Fruit fly (Drosophila melanogaster) ovary, adult (tissue): Measurements from ENCODE around the gene Pisd.

Experiments
- CG17801 ChIP-seq: fragments of 200-800 bp; optimal IDR thresholded peaks from 2 replicates; lab custom pipeline; 2019; ENCODE audit warnings: missing biosample characterization, mild to moderate bottlenecking, missing genetic modification characterization, moderate library complexity; ENCODE audit not compliant: partially characterized antibody

The Pisd gene

DNA sequence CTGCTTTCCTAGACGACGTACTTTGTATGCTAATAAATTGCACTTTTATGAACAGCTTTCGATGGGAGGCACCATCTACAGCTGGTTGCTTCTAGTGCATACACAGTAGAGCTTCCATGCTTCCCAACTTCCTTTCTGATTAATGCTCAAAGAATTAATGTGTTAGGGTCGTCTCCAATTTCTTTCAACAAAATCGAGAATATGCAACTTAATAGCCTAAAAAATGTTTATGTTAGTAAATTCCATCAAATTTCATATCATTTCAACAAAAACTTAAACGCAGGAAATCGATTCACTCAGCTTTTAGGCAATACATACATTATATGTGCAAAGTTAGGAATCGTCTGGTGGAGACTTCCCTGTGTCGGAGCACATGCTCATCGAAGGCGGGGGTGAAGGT, 26.5 kb upstream of the Pisd start:
- TF ChIP-seq CG17801: no peak

DNA sequence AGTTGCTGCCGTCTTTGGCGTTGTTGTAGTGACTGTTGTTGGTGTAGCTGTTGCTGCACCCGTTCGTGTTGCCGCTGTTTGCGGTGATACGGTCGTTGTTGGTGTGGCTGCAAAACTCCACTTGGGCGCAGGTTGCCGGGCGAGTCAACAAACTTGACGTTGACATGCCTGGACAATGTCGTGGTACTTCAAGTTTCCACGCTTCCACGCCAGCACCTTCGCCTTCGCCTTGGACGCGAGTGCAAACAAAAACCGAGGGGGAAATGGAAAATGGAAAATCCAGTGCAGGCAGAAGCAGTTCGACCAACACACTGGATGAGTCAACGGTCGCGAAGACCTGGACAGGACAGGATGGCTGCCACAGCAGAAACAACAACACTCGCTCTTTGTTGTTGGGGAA, 25.9 kb upstream of the Pisd start:
- no peak for TF ChIP-seq CG17801

DNA sequence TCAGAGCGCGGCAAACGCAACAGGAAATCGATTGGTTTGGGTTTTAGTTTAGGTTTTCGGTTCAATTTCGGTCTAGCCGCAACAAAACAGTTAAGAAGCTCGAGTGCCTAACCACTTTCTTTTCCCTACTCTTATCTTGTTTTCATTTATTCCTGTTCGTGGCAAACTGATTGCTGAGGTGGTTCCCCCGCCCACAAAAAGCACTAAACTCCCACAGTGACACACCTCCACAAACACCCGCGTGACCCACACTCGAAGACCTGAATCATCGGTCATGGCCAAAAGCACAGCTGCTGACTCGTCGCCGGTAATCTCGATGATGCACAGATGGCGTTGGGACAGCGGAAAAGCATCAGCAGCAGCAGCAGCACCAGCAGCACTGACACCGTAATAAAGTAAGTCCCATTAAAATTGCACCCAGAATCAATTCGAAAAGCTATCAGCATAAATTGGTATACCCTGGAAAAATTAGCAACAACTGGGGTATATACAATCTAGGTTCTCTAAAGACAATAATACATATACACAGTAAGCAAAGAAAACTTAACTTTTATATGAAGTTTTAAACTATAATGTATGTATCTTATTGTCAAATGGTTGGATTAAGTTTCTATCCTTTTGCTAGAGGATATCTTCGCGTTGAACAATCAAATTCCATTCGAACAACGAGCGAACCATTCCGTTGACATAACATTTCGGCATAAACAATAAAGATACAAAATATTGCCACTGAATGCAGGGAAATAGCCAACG, 24.7 kb upstream of the Pisd start:
- no peak for TF ChIP-seq CG17801

DNA sequence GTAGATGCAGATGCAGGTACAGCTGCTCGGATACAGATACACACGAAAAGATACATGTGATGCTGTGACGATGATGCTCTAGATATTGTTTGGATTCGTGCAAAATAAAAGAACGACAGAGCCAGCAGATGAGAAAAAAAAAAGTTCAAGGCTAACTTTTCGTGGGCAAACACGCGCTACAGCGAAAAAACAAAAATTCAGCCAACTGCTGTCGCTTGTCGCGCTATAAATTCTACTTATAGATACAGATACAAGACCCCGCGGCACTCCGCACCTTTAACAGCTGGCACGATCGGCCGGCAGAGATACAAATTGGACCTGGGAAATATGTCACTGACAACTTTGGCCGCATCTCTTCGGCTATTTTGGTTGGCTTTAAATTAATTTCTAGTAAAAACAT, 24.1 kb upstream of the Pisd start:
- no peak for TF ChIP-seq CG17801

DNA sequence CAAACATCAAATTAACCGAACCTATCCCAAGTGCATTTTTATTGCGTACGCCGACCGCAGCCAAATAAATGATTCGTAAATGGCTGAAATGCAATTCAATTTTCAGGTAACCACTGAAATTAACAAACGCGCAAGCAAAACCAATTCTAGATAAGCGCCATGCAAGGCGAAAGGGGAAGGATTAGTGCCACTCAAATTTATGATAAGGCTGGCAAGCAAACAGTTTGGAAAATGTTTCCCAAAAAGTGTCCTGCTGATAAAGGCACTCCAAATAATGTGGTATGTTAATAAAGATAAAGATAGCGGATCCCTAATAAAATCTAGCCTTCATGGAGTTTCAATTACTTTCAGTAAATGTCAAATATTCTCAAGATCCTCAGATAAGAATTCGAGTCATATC, 23.4 kb upstream of the Pisd start:
- no peak for TF ChIP-seq CG17801

DNA sequence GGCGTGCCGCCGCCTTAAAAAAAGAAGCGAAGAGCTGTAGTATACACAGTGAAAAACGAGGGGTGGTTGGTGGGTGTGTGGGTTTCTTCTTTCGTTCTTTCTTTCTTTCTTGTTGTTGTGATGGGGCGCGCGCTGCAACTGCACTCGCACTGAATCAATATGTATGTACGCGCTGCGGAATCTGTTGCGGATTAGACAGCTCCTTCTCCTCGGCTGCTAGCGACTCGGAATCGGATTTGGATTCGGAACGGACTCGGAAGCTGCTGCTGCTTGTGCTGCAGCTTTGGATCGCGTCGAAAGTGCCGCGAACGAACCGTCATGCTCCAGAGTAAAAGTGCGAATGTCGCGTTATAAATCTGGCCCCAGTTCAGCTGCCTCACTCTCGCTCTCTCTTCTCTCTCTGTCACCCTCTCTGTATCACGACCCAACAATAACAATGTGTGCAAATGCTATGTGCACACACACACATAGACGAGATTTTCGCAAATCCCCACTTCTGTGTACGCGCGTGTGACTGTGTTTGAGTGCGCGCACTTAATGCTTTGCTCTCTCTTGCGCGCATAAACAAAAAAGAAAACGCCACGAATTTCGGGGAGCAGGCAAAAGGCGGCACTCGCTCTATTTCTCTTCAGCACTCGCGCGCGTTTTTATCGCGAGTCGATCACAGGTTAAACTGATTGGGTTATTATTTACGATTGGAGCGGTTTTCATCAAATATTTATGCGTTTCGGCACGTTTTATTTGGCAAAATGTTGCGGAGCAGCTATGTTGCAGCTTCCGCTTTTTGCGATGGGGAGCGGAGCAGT, 19.4 kb upstream of the Pisd start:
- TF ChIP-seq CG17801: peak; percentile 31

DNA sequence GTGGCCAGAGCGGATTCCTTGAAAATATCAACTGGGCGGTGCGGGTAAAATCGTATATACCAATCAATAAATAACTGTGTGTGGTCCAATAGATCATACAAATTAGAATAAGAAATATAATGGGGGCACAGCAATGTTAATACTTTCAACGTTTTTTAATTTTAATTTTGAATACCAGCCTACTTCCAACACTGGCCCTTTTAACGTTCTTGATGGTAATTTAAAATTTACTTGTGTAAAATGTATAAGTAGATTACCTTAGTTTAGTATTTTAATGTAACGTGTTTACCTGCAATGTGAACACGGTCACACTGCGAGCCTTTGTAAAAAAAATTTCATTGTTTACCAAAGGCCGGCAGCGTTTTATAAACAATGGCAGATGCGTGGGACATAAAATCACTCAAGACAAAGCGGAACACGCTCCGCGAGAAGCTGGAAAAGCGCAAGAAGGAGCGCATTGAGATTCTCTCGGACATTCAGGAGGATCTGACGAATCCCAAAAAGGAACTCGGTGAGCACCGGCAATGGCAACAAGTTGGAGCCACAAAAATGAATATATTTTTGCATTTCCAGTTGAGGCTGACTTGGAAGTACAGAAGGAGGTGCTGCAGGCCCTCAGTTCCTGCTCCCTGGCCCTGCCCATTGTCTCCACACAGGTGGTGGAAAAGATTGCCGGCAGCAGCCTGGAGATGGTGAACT, 18.6 kb upstream of the Pisd start, which contains the start of the genes KrT95D and Mettl3:
Gene KrT95D, minus strand, starts transcription at position 3 of the 699 bp plus-strand sequence.
Gene Mettl3, plus strand, starts transcription at position 333 of the 699 bp plus-strand sequence.
- no peak for TF ChIP-seq CG17801

DNA sequence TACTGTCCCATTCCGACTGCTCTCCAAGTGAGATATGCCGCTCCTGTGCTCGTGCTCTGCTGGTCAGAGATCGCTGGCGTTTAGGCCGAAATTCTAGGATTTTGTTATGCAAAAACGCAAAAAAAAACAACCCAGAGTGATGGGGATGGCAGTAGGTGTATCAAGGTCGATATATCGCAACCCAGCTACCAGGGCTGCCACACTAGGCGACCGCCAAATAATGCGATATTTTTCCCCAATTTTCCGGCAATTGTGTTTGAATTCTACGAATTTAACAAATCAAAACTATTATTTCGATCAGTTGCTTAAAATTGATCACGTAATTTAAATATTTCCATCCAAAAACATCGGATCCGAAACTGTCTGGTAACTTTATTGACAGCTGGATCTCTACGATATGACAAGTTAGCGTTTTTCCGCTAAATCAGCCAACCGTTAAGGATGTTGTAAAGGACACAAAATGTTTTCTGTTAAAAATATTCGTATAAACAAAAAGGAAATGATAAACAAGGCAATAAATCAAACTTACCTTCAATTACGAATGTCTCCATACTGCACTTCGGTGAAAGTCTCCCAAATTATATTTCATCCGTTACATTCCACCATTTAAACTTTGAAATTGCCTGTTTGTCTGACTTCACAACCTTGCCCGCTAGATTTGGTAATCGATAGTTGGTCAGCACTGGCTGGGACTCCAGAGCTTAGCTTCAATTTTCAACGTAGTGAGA, 12.9 kb upstream of the Pisd start, which contains the start of gene spas:
Gene spas, plus strand, starts transcription at position 678 of the 728 bp plus-strand sequence.
- TF ChIP-seq CG17801: no peak

DNA sequence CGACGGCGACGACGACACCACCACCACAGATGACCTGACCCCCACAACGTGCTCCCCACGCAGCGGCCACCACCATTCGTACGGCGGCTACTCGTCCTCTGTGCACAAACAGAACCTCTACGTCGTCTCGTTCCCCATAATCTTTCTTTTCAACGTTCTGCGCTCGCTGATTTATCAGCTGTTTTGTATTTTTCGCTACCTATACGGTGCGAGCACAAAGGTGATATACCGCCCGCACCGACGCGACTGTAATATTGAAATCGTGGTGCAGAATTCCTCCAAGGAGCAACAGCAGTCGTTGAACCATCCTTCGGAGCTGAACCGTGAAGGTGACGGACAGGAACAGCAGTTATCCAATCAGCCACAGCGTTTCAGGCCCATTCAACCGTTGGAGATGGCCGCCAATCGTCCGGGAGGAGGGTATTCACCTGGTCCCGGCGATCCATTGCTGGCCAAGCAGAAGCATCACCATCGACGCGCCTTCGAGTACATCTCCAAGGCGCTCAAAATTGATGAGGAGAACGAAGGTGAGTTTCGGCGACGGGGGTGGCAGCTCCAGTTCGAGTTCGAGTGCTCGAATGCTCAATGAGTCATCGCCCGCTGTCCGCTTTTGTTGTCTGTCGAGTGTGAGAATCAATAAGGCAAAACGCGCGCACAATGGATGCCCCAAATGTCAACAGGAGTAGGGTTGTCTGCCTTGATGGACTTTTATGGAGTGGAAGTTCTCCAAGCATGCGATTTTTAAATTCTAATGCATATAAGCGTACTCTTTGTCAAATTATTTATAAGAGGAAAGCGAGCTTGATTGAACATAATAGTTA, 11.6 kb upstream of the Pisd start, which contains the start of gene Miro:
Gene Miro, minus strand, starts transcription at position 112 of the 821 bp plus-strand sequence.
- peak; percentile 16 for TF ChIP-seq CG17801

DNA sequence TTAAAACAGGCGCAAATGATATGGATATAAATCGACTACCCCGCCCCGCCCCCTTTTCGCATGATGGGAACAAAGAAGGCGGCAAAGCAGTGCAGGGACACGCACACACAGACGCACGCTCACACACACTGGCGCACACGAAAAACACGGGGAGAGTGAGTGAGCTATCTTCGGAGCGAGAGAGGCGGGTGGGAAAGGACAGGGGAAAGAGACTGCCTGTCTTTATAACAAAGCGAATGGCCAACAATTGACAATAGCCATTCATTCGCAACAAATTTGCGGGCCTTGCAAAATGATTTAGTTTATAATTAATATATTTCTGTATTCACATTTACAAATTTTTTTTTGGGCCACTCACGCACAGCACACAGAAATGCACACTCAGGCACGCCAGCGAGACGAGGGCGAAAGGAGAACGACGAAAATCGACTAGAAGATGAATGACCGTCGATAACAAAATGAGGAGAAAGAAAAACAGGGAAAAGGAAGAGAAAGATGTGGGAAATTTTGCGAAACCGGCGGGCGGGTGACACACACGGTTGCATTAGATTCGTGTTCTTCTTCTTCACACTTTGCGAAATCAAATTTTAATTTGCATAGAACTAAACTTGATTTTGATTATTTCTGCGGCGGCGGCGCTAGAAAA, 3.9 kb upstream of the Pisd start:
- TF ChIP-seq CG17801: no peak

DNA sequence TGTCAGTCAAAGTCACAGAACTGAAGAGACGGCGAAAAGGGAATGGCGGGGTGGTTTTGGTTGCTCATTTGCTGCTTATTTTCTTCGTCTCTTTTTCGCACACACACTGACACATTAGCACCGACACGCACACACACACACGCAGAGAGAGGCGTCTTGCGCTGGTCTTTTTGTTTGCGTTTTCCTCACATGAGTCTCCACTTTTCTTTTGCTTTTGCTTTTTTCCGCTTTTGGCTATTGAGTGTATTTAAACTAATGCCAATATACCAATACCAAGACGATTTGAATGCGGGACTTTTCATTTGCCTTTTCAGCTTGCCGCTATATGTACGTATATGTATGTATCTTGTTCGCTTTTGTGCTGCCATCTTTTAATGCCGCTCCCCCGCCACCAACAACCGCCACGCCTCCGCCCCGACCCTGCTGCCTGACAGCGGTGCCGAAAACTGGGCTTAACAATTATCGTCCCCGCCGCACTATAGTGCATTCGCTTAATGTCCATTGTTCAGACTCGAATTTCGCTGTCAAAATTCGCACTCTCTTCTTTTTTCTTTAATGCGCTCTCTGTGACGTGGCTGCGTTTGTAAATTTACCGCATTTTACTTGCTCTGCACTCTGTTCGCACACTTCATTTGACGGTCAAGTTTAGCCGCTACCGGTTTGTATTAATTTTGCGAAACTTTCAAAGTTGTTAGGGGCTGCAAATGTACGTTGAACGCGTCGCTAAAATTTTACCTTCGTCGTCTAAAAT, 3.2 kb upstream of the Pisd start, which contains the start of gene CG5986:
Gene CG5986, plus strand, starts transcription at position 565 of the 751 bp plus-strand sequence.
- TF ChIP-seq CG17801: peak; percentile 52

DNA sequence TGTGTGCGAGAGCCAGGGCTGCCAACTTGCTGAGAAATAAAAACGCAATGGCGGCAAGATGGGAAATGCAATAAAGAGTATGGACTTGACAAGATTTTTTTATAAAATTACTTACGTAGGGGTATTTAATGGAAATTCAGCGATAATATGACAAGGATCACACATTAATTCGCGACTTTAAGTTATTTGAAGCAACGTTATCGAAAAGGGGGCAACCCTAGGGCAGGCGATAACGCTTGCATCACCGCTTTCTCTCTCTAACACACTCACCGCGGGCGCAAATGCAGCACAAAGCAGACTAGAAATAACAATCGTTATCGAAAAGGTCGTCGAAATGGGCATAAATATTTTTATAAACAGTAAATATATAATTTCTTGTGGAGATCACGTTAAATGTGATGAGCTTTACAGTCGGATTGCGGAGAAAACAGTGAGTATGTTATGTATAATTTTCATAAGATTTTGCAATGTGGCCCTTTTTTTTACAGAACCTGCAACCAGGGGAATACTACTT, 2.5 kb upstream of the Pisd start, which contains the start of gene Rox8:
Gene Rox8, minus strand, starts transcription at position 268 of the 514 bp plus-strand sequence.
- TF ChIP-seq CG17801: peak; percentile 53

DNA sequence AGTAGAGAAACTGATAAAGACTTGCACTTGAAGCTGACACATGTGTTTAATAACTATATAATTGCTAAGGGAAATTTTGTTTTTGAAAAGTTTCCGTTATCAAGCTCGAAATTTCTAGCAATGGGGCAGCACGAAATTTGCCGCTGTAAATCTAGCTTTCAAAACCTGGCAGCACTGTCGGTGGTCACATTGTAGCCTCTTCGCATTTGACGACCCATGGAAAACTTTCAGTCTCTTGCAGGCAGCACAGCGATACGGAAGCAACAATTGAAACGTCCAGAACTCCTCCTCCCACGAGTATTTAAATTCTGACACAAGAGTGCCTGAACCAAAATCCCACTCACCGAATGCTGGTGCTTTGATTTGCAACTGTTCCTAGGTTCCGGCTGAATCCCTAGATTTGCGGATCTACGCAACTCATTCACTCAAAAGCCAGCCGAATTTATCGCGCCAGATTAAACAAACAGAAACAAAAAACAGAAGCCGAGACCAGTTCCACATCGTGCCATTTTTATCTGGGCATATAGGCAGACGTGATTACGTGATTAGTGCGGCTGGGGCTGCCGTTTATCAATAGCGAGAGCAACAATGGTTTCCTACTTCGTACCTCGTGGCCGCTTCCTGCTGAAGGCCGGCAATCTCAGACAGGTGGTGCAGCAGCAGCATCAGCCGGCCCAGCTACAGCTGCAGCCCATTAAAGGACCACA, 1.0 kb downstream of the Pisd start:
- peak; percentile 63 for TF ChIP-seq CG17801
